2 worm cellular contexts compared by ENCODE assay signal in genomic region chrX:7823108-7823704, ce11.
TF ChIP-seq lines count a peak whose summit lies in the region.

Gene eef-1A.2, plus strand, starts transcription at chrX:7823654.

TF ChIP-seq in whole organism, L1 larva, 84 proteins besides CTCF, POLR2A, EP300 and RAD21 (continued from another document):
- TF ChIP-seq nhr-77 (tag; optimal IDR thresholded peaks at IDR 0.05; lab: Kevin White, UChicago) (peak; percentile 97), lir-3 (tag; optimal IDR thresholded peaks at IDR 0.05; lab: Kevin White, UChicago; ENCODE audit: poor library complexity) (peak; percentile 79), mdl-1 (tag; optimal IDR thresholded peaks at IDR 0.05; lab: Kevin White, UChicago) (peak; percentile 72 to 98), snpc-4 (tag; optimal IDR thresholded peaks at IDR 0.05; lab: Kevin White, UChicago) (peak; percentile 75), hlh-17 (GFP tag; optimal IDR thresholded peaks at IDR 0.05; lab: Kevin White, UChicago; ENCODE audit: borderline replicate concordance) (no peak), ama-1 (optimal IDR thresholded peaks at IDR 0.05; lab: Kevin White, UChicago) (peak; percentile 74), lin-15B (tag; optimal IDR thresholded peaks at IDR 0.05; lab: Kevin White, UChicago) (peak; percentile 78), lin-35 (GFP tag; optimal IDR thresholded peaks at IDR 0.05; lab: Kevin White, UChicago) (peak; percentile 82 to 92), xbp-1 (tag; optimal IDR thresholded peaks at IDR 0.05; lab: Kevin White, UChicago) (peak; percentile 95), lin-13 (GFP tag; optimal IDR thresholded peaks at IDR 0.05; lab: Kevin White, UChicago) (peak; percentile 97), mef-2 (tag; optimal IDR thresholded peaks at IDR 0.05; lab: Kevin White, UChicago) (peak; percentile 95), fkh-8 (tag; optimal IDR thresholded peaks at IDR 0.05; lab: Kevin White, UChicago) (peak; percentile 99), egl-13 (tag; optimal IDR thresholded peaks at IDR 0.05; lab: Kevin White, UChicago) (peak; percentile 92), elt-2 (tag; optimal IDR thresholded peaks at IDR 0.05; lab: Kevin White, UChicago) (peak; percentile 86), nhr-19 (GFP tag; conservative IDR thresholded peaks at IDR 0.05; lab: Robert Waterston, UW) (peak; percentile 94), aha-1 (tag; optimal IDR thresholded peaks at IDR 0.05; lab: Kevin White, UChicago) (peak; percentile 76), Y116A8C.19 (tag; optimal IDR thresholded peaks at IDR 0.05; lab: Kevin White, UChicago; ENCODE audit: borderline replicate concordance) (no peak), unc-86 (tag; optimal IDR thresholded peaks at IDR 0.05; lab: Kevin White, UChicago) (peak; percentile 91), elt-3 (tag; optimal IDR thresholded peaks at IDR 0.05; lab: Kevin White, UChicago) (peak in 3 of 6 experiments; percentile 89 to 98 (median 92)), blmp-1 (tag; optimal IDR thresholded peaks at IDR 0.05; lab: Kevin White, UChicago) (peak; percentile 55), mep-1 (tag; optimal IDR thresholded peaks at IDR 0.05; lab: Kevin White, UChicago) (peak; percentile 96), rnt-1 (tag; optimal IDR thresholded peaks at IDR 0.05; lab: Kevin White, UChicago) (peak; percentile 97), ceh-90 (tag; optimal IDR thresholded peaks at IDR 0.05; lab: Kevin White, UChicago) (peak; percentile 55), unc-30 (tag; optimal IDR thresholded peaks at IDR 0.05; lab: Kevin White, UChicago) (no peak)

TF ChIP-seq in whole organism, young adult, 124 proteins besides CTCF, POLR2A, EP300 and RAD21 (continued from another document):
- no peak for TF ChIP-seq ceh-40 (GFP tag; IDR thresholded peaks at IDR 0.05; lab: Robert Waterston, UW)
- TF ChIP-seq F49E8.2 (tag; optimal IDR thresholded peaks at IDR 0.05; lab: Kevin White, UChicago; ENCODE audit: insufficient read depth), result no peak
- no peak; the same call in 1 of the 2 replicates for TF ChIP-seq ceh-91 (GFP tag; IDR thresholded peaks at IDR 0.05; lab: Robert Waterston, UW)
- no peak for TF ChIP-seq rpc-1 (optimal IDR thresholded peaks at IDR 0.05; lab: Kevin White, UChicago)
- TF ChIP-seq rpc-1 (tag; optimal IDR thresholded peaks at IDR 0.05; lab: Kevin White, UChicago), result no peak
- TF ChIP-seq Y79H2A.3 (GFP tag; conservative IDR thresholded peaks at IDR 0.05; lab: Robert Waterston, UW), result 0 out of 2 replicates have a peak, but pooled peaks have one; percentile 47
- no peak for TF ChIP-seq C17E4.6 (GFP tag; IDR thresholded peaks at IDR 0.05; lab: Robert Waterston, UW)
- TF ChIP-seq efl-1 (GFP tag; optimal IDR thresholded peaks at IDR 0.05; lab: Kevin White, UChicago), result no peak
- no peak for TF ChIP-seq mes-4 (tag; optimal IDR thresholded peaks at IDR 0.05; lab: Kevin White, UChicago)
- TF ChIP-seq mxl-1 (tag; optimal IDR thresholded peaks at IDR 0.05; lab: Kevin White, UChicago), result no peak
- no peak for TF ChIP-seq nhr-179 (tag; optimal IDR thresholded peaks at IDR 0.05; lab: Kevin White, UChicago)
- TF ChIP-seq chd-7 (tag; optimal IDR thresholded peaks at IDR 0.05; lab: Kevin White, UChicago), result peak; percentile 89
- TF ChIP-seq pha-4 (tag; optimal IDR thresholded peaks at IDR 0.05; lab: Kevin White, UChicago), result peak; percentile 75
- no peak for TF ChIP-seq zim-3 (tag; optimal IDR thresholded peaks at IDR 0.05; lab: Kevin White, UChicago)
- no peak for TF ChIP-seq T07F8.4 (tag; optimal IDR thresholded peaks at IDR 0.05; lab: Kevin White, UChicago)
- TF ChIP-seq ceh-79 (tag; optimal IDR thresholded peaks at IDR 0.05; lab: Kevin White, UChicago), result no peak
- no peak for TF ChIP-seq F39B2.1 (GFP tag; IDR thresholded peaks at IDR 0.05; lab: Robert Waterston, UW)
- TF ChIP-seq egl-44 (GFP tag; IDR thresholded peaks at IDR 0.05; lab: Robert Waterston, UW), result peak; percentile 86
- TF ChIP-seq hrde-1 (tag; optimal IDR thresholded peaks at IDR 0.05; lab: Kevin White, UChicago; ENCODE audit: borderline replicate concordance), result no peak
- TF ChIP-seq bed-2 (GFP tag; IDR thresholded peaks at IDR 0.05; lab: Robert Waterston, UW), result peak; percentile 55; the same call in 1 of the 2 replicates
- TF ChIP-seq ama-1 (optimal IDR thresholded peaks at IDR 0.05; lab: Kevin White, UChicago), result no peak
- peak in 1 of 2 experiments; percentile 7 for TF ChIP-seq ama-1 (GFP tag; optimal IDR thresholded peaks at IDR 0.05; lab: Kevin White, UChicago)
- TF ChIP-seq K12H6.12 (tag; optimal IDR thresholded peaks at IDR 0.05; lab: Kevin White, UChicago), result peak; percentile 98
